Fruit fly (Drosophila melanogaster): Measurements from ENCODE around the gene CG15465.
A peak's percentile ranks its signal among the peaks of the same experiment; 100 is the strongest.

Gene CG15465

dm6 chrX:5083647-5084096 is 1.9 kb upstream of the CG15465 start (continued):
- TF ChIP-seq CG11504 (tag; optimal IDR thresholded peaks at IDR 0.05) (peak; percentile 90), CG9215 (GFP tag; IDR thresholded peaks at IDR 0.05) (peak; percentile 91), CG2889 (GFP tag; IDR thresholded peaks at IDR 0.05) (peak; percentile 94), Dip2 (GFP tag; IDR thresholded peaks at IDR 0.05) (no peak), CG1233 (GFP tag; optimal IDR thresholded peaks at IDR 0.05) (peak; percentile 91), CG5953 (GFP tag; IDR thresholded peaks at IDR 0.05) (peak; percentile 97), CG11456 (GFP tag; IDR thresholded peaks at IDR 0.05) (peak; percentile 97), CG10209 (GFP tag; optimal IDR thresholded peaks at IDR 0.05) (peak; percentile 95), CG2678 (tag; optimal IDR thresholded peaks at IDR 0.05) (peak; percentile 92), vnd (GFP tag; IDR thresholded peaks at IDR 0.05; ENCODE audit: partially characterized antibody) (peak; percentile 61), Fer2 (tag; optimal IDR thresholded peaks at IDR 0.05) (peak; percentile 76), CG8478 (optimal IDR thresholded peaks at IDR 0.05) (no peak), slp2 (GFP tag; optimal IDR thresholded peaks at IDR 0.05) (peak; percentile 90), ci (GFP tag; IDR thresholded peaks at IDR 0.05) (peak; percentile 98), chm (GFP tag; IDR thresholded peaks at IDR 0.05) (peak; percentile 97), CG31365 (tag; optimal IDR thresholded peaks at IDR 0.05) (peak; percentile 83), CG4328 (GFP tag; optimal IDR thresholded peaks at IDR 0.05) (peak; percentile 87), Ssrp (tag; optimal IDR thresholded peaks at IDR 0.05) (peak; percentile 87), lov (optimal IDR thresholded peaks at IDR 0.05) (no peak), lov (GFP tag; IDR thresholded peaks at IDR 0.05) (peak; percentile 95), lola (GFP tag; optimal IDR thresholded peaks at IDR 0.05) (peak in 1 of 3 experiments; percentile 85), fd3F (GFP tag; optimal IDR thresholded peaks at IDR 0.05) (peak; percentile 77), CG18262 (tag; optimal IDR thresholded peaks at IDR 0.05) (peak; percentile 90), CG11560 (tag; IDR thresholded peaks at IDR 0.05) (peak; percentile 87), NC2β (GFP tag; optimal IDR thresholded peaks at IDR 0.05) (peak; percentile 92), CG30431 (GFP tag; optimal IDR thresholded peaks at IDR 0.05) (peak; percentile 93), CG8281 (tag; optimal IDR thresholded peaks at IDR 0.05) (peak; percentile 71), Bteb2 (GFP tag; optimal IDR thresholded peaks at IDR 0.05) (peak; percentile 89), zen (tag; optimal IDR thresholded peaks at IDR 0.05) (peak; percentile 88), Dll (GFP tag; IDR thresholded peaks at IDR 0.05; ENCODE audit: partially characterized antibody) (peak; percentile 21; the same call in 2 of the 4 replicates), Meics (GFP tag; optimal IDR thresholded peaks at IDR 0.05) (peak; percentile 96), MBD-R2 (GFP tag; IDR thresholded peaks at IDR 0.05) (peak; percentile 92), klu (GFP tag; IDR thresholded peaks at IDR 0.05) (peak; percentile 88), CG2202 (tag; optimal IDR thresholded peaks at IDR 0.05) (peak; percentile 79), CTCF (GFP tag; optimal IDR thresholded peaks at IDR 0.05) (peak; percentile 58), eve (GFP tag; optimal IDR thresholded peaks at IDR 0.05) (peak; percentile 27 to 80), gsb (GFP tag; IDR thresholded peaks at IDR 0.05) (peak; percentile 93), CG12659 (GFP tag; optimal IDR thresholded peaks at IDR 0.05) (peak; percentile 95), NC2α (GFP tag; optimal IDR thresholded peaks at IDR 0.05) (peak; percentile 80), CG3163 (GFP tag; optimal IDR thresholded peaks at IDR 0.05) (peak; percentile 75), fd102C (GFP tag; optimal IDR thresholded peaks at IDR 0.05) (peak; percentile 40), pb (GFP tag; optimal IDR thresholded peaks at IDR 0.05) (peak; percentile 92), sd (tag; optimal IDR thresholded peaks at IDR 0.05) (peak; percentile 74), nau (GFP tag; optimal IDR thresholded peaks at IDR 0.05) (peak; percentile 91), dm (GFP tag; optimal IDR thresholded peaks at IDR 0.05) (peak; percentile 86), Oaz (GFP tag; IDR thresholded peaks at IDR 0.05) (peak; percentile 93), CG10431 (GFP tag; optimal IDR thresholded peaks at IDR 0.05) (peak; percentile 75), Kr (GFP tag; optimal IDR thresholded peaks at IDR 0.05) (peak; percentile 40), CG4360 (GFP tag; IDR thresholded peaks at IDR 0.05) (peak; percentile 76), p53 (GFP tag; optimal IDR thresholded peaks at IDR 0.05) (peak; percentile 82), Hey (tag; optimal IDR thresholded peaks at IDR 0.05) (peak; percentile 53), HHEX (GFP tag; optimal IDR thresholded peaks at IDR 0.05) (peak; percentile 95)
